Fruit fly (Drosophila melanogaster) Kc167 (cell line): Measurements from ENCODE around the gene Polr1F.

Experiments
- h ChIP-seq: fragments of >200 bp; optimal IDR thresholded peaks from 3 replicates; lab custom pipeline; 2018; ENCODE audit warnings: missing external identifiers
- ttk ChIP-seq: sonication (Bioruptor generic); optimal IDR thresholded peaks from 2 replicates; lab custom pipeline; 2017; ENCODE audit warnings: missing external identifiers

DNA sequence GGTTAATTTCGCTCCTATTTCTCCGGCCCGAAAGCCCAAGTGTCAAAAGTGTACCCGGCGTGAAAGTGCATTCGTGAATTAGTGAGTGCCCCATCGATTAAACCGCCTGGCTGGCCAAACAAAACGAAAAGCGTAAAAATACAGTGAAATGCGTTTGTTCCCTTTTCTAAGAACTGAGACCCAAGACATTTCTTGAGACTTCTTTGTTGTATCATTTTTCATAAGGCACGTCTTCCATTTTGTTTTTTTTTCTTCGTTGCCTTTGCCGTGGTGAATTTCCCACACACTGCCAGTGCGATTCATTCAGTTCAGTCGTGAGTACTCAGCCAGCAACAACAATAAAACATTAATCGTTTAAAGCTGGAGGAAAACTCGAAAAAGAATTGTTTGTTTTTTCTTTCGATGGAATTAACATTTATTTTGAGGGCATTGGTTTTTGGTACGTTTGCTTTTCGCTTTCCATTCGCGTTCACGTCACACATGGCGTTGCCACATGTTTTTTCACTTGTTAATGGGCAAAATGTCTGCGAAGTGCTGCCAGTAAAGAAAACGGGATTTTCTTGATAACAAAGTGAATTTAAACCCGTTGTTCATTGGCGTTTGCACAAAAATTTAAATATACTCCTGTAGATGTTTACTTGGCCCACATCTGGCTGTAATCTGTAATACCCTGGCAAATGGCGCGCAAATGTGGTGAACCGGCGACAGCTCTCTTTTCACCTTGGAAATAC lies 13.9 kb upstream of the Polr1F start:
- TF ChIP-seq h (lab: Kevin White, UChicago) (no peak), ttk (lab: Kevin White, UChicago) (no peak)
